Fruit fly (Drosophila melanogaster) whole organism, pupa: ENCODE measurements around the gene Aven.

Source experiments
- CG8301 ChIP-seq: fragments of 200-800 bp; sonication (Bioruptor generic); optimal IDR thresholded peaks from 2 replicates; lab custom pipeline; 2018; ENCODE audit warnings: missing biosample characterization, mild to moderate bottlenecking, missing genetic modification characterization
- D1 ChIP-seq: fragments of 200-800 bp; sonication (Bioruptor generic); optimal IDR thresholded peaks from 2 replicates; lab custom pipeline; 2018; ENCODE audit warnings: missing biosample characterization, mild to moderate bottlenecking, missing genetic modification characterization, moderate library complexity
- EcR ChIP-seq: fragments of 200-800 bp; sonication (Bioruptor generic); optimal IDR thresholded peaks from 3 replicates; lab custom pipeline; 2019; ENCODE audit warnings: missing biosample characterization, missing genetic modification characterization, mild to moderate bottlenecking, moderate library complexity, missing genetic modification reagents

dm6 chrX:12653574-12653973, 24.1 kb upstream of the Aven start, which contains the start of gene CkIalpha:
- TF ChIP-seq CG8301 (tag; lab: Kevin White, UChicago) (no peak), EcR (no peak), D1 (tag; lab: Kevin White, UChicago) (no peak)
